Fruit fly (Drosophila melanogaster): ENCODE measurements around the gene Cyp313a4.
A peak's percentile ranks its signal among the peaks of the same experiment; 100 is the strongest.

Cyp313a4 gene

dm6 chr3R:12701994-12702494, 20.9 kb upstream of the Cyp313a4 start:
- TF ChIP-seq Met (GFP tag; optimal IDR thresholded peaks at IDR 0.05) (no peak), vri (GFP tag; optimal IDR thresholded peaks at IDR 0.05) (peak; percentile 63)

dm6 chr3R:12701257-12701656, 20.1 kb upstream of the Cyp313a4 start:
- TF ChIP-seq dsx (GFP tag; optimal IDR thresholded peaks at IDR 0.05; ENCODE audit: poor library complexity, severe bottlenecking) (no peak), fkh (GFP tag; optimal IDR thresholded peaks at IDR 0.05) (peak; percentile 58)

DNA sequence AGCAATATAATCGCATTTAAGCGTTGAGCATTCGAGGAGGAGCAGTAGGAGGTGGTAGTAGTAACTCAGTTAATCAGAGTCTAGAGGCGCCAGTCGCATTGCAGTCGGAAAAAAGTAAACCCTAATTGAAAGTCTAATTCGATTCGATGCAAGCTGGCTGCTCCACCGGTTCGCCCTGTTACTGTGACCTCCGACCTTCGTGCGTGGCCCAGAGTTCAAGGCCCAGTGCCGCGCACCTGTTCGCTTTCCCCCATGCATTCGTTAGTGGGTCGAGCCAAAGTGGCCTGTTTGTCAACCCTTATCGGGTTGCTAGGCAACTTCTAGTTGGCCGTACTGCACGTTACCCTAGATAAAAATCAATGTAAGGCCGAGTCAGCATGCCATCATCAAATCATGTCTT, 19.3 kb upstream of the Cyp313a4 start:
- TF ChIP-seq svp (GFP tag): peak; percentile 15
- TF ChIP-seq Hr4 (GFP tag; optimal IDR thresholded peaks at IDR 0.05): no peak

dm6 chr3R:12699620-12700378, 18.6 kb upstream of the Cyp313a4 start:
- peak; percentile 51 for TF ChIP-seq svp (GFP tag)
- peak; percentile 26 for TF ChIP-seq Eip78C (GFP tag)
- TF ChIP-seq Blimp-1 (GFP tag; optimal IDR thresholded peaks at IDR 0.05): no peak
- TF ChIP-seq fkh (GFP tag; optimal IDR thresholded peaks at IDR 0.05): peak; percentile 75
- TF ChIP-seq CG32006 (GFP tag; optimal IDR thresholded peaks at IDR 0.05): no peak
- no peak for TF ChIP-seq salr (GFP tag; optimal IDR thresholded peaks at IDR 0.05)
- TF ChIP-seq CG7368 (GFP tag; optimal IDR thresholded peaks at IDR 0.05): no peak
- TF ChIP-seq spab (GFP tag; optimal IDR thresholded peaks at IDR 0.05): no peak
- TF ChIP-seq Eip75B (GFP tag; optimal IDR thresholded peaks at IDR 0.05): no peak
- no peak for TF ChIP-seq topi (GFP tag; optimal IDR thresholded peaks at IDR 0.05)
- TF ChIP-seq Gug (GFP tag; IDR thresholded peaks at IDR 0.05): no peak
- peak; percentile 29 for TF ChIP-seq Eip93F (GFP tag; optimal IDR thresholded peaks at IDR 0.05)
- peak; percentile 88 for TF ChIP-seq vri (GFP tag; optimal IDR thresholded peaks at IDR 0.05)
- TF ChIP-seq Ets21C (GFP tag; optimal IDR thresholded peaks at IDR 0.05): no peak
- no peak for TF ChIP-seq CG6276 (GFP tag; optimal IDR thresholded peaks at IDR 0.05)

- TF ChIP-seq eg (GFP tag; IDR thresholded peaks at IDR 0.05) (no peak), CG6808 (GFP tag; optimal IDR thresholded peaks at IDR 0.05) (no peak), CG1621 (tag; optimal IDR thresholded peaks at IDR 0.05) (no peak), Smox (GFP tag; optimal IDR thresholded peaks at IDR 0.05) (no peak), CG3919 (GFP tag; optimal IDR thresholded peaks at IDR 0.05) (no peak), acj6 (GFP tag; optimal IDR thresholded peaks at IDR 0.05) (no peak), CG11762 (GFP tag; optimal IDR thresholded peaks at IDR 0.05; ENCODE audit: insufficient read depth) (no peak), Gug (GFP tag; IDR thresholded peaks at IDR 0.05) (no peak), Eip78C (GFP tag) (no peak), fd59A (GFP tag; optimal IDR thresholded peaks at IDR 0.05) (no peak), CG32006 (GFP tag; optimal IDR thresholded peaks at IDR 0.05) (no peak), fkh (GFP tag; optimal IDR thresholded peaks at IDR 0.05) (no peak), salr (GFP tag; optimal IDR thresholded peaks at IDR 0.05) (no peak), CG7368 (GFP tag; optimal IDR thresholded peaks at IDR 0.05) (no peak), CG4318 (GFP tag; optimal IDR thresholded peaks at IDR 0.05) (no peak), lz (GFP tag; optimal IDR thresholded peaks at IDR 0.05) (no peak), CG6163 (GFP tag; IDR thresholded peaks at IDR 0.05) (no peak), OdsH (GFP tag; optimal IDR thresholded peaks at IDR 0.05) (no peak)
Observed at dm6 chr3R:12698363-12698762, 17.2 kb upstream of the Cyp313a4 start.

- TF ChIP-seq CG31627 (GFP tag; optimal IDR thresholded peaks at IDR 0.05): no peak
- TF ChIP-seq Sox14 (GFP tag; optimal IDR thresholded peaks at IDR 0.05): peak; percentile 28
- no peak for TF ChIP-seq achi (GFP tag; optimal IDR thresholded peaks at IDR 0.05)
- TF ChIP-seq fkh (GFP tag; optimal IDR thresholded peaks at IDR 0.05): peak; percentile 88
- no peak for TF ChIP-seq CG9139 (GFP tag; optimal IDR thresholded peaks at IDR 0.05)
- TF ChIP-seq Sox15 (GFP tag; optimal IDR thresholded peaks at IDR 0.05): no peak
- TF ChIP-seq CG1621 (tag; optimal IDR thresholded peaks at IDR 0.05): peak; percentile 20
- TF ChIP-seq dsx (GFP tag; optimal IDR thresholded peaks at IDR 0.05; ENCODE audit: poor library complexity, severe bottlenecking): no peak
- no peak for TF ChIP-seq pdm3 (GFP tag; optimal IDR thresholded peaks at IDR 0.05)
- no peak for TF ChIP-seq CG8632 (GFP tag; optimal IDR thresholded peaks at IDR 0.05)
- no peak for TF ChIP-seq CG8119 (GFP tag; IDR thresholded peaks at IDR 0.05)
- TF ChIP-seq Met (GFP tag; optimal IDR thresholded peaks at IDR 0.05): no peak
- TF ChIP-seq CG4318 (GFP tag; optimal IDR thresholded peaks at IDR 0.05): no peak
- TF ChIP-seq Ets96B (tag; optimal IDR thresholded peaks at IDR 0.05): no peak
- TF ChIP-seq cyc (GFP tag; optimal IDR thresholded peaks at IDR 0.05): no peak
- peak; percentile 31 for TF ChIP-seq Eip93F (GFP tag; optimal IDR thresholded peaks at IDR 0.05)
- no peak for TF ChIP-seq CG6163 (GFP tag; IDR thresholded peaks at IDR 0.05)
- no peak for TF ChIP-seq Ets21C (GFP tag; optimal IDR thresholded peaks at IDR 0.05)
- TF ChIP-seq Hr4 (GFP tag; optimal IDR thresholded peaks at IDR 0.05): no peak
Observed at dm6 chr3R:12697571-12698039, 16.4 kb upstream of the Cyp313a4 start.

Data from whole organism, prepupa.